Worm (Caenorhabditis elegans) whole organism, late embryonic: ENCODE data around the gene sec-16A.1.

Experiments
- C08G9.2 ChIP-seq: sonication (generic microtip); optimal IDR thresholded peaks from 2 replicates; lab custom pipeline; 2016; ENCODE audit warnings: mild to moderate bottlenecking, missing genetic modification characterization, moderate library complexity, missing compliant biosample characterization
- C38D4.7 ChIP-seq: fragments of 200-800 bp; sonication (Bioruptor generic); optimal IDR thresholded peaks from 2 replicates; lab custom pipeline; 2018; ENCODE audit warnings: mild to moderate bottlenecking, missing genetic modification characterization, moderate library complexity, missing compliant biosample characterization
- F13H6.1 ChIP-seq: sonication (generic microtip); optimal IDR thresholded peaks from 2 replicates; lab custom pipeline; 2016; ENCODE audit warnings: missing genetic modification characterization, missing compliant biosample characterization
- K09A11.1 ChIP-seq: sonication (generic microtip); optimal IDR thresholded peaks from 2 replicates; lab custom pipeline; 2017; ENCODE audit warnings: antibody characterized with exemption, mild to moderate bottlenecking, missing genetic modification characterization, missing compliant biosample characterization; ENCODE audit not compliant: insufficient read depth
- T23F11.4 ChIP-seq: fragments of 200-800 bp; sonication (Bioruptor generic); optimal IDR thresholded peaks from 2 replicates; lab custom pipeline; 2018; ENCODE audit warnings: mild to moderate bottlenecking, missing genetic modification characterization, missing compliant biosample characterization
- Y22D7AL.16 ChIP-seq: sonication (generic microtip); optimal IDR thresholded peaks from 2 replicates; lab custom pipeline; 2016; ENCODE audit warnings: missing genetic modification characterization, missing compliant biosample characterization
- ahr-1 ChIP-seq: sonication (generic microtip); optimal IDR thresholded peaks from 2 replicates; lab custom pipeline; 2016; ENCODE audit warnings: missing genetic modification characterization, missing compliant biosample characterization
- ceh-14 ChIP-seq: sonication (generic microtip); optimal IDR thresholded peaks from 2 replicates; lab custom pipeline; 2016; ENCODE audit warnings: missing genotype, missing genetic modification characterization, missing compliant biosample characterization
- ceh-19 ChIP-seq: fragments of 200-800 bp; sonication (Bioruptor generic); optimal IDR thresholded peaks from 2 replicates; lab custom pipeline; 2018; ENCODE audit warnings: mild to moderate bottlenecking, missing genetic modification characterization, missing compliant biosample characterization
- ceh-22 ChIP-seq: sonication (generic microtip); optimal IDR thresholded peaks from 2 replicates; lab custom pipeline; 2017; ENCODE audit warnings: missing biosample characterization, missing genetic modification characterization
- ceh-24 ChIP-seq: sonication (generic microtip); optimal IDR thresholded peaks from 2 replicates; lab custom pipeline; 2016; ENCODE audit warnings: mild to moderate bottlenecking, missing genetic modification characterization, missing compliant biosample characterization
- ceh-30 ChIP-seq: fragments of 150-350 bp; optimal IDR thresholded peaks from 2 replicates; lab custom pipeline; 2014; ENCODE audit warnings: missing biosample characterization, missing genetic modification characterization
- ceh-31 ChIP-seq: sonication (generic microtip); optimal IDR thresholded peaks from 2 replicates; lab custom pipeline; 2016; ENCODE audit warnings: missing genetic modification characterization, missing compliant biosample characterization
- ceh-45 ChIP-seq: fragments of 200-800 bp; sonication (Bioruptor generic); IDR thresholded peaks from 2 replicates; pipeline ENCODE4 v1.3.6; 2022; ENCODE audit warnings: missing genetic modification reagents, missing genetic modification characterization, missing compliant biosample characterization
- ceh-48 ChIP-seq: sonication (generic microtip); optimal IDR thresholded peaks from 2 replicates; lab custom pipeline; 2016; ENCODE audit warnings: missing genetic modification characterization, inconsistent platforms, missing compliant biosample characterization
- ceh-9 ChIP-seq: sonication (generic microtip); optimal IDR thresholded peaks from 2 replicates; lab custom pipeline; 2016; ENCODE audit warnings: mild to moderate bottlenecking, missing genetic modification characterization, inconsistent platforms, missing compliant biosample characterization
- che-1 ChIP-seq: sonication (generic microtip); optimal IDR thresholded peaks from 2 replicates; lab custom pipeline; 2016; ENCODE audit warnings: mild to moderate bottlenecking, missing genetic modification characterization, missing compliant biosample characterization
- dmd-4 ChIP-seq: sonication (generic microtip); optimal IDR thresholded peaks from 2 replicates; lab custom pipeline; 2016; ENCODE audit warnings: borderline replicate concordance, missing genetic modification characterization, missing compliant biosample characterization
- dve-1 ChIP-seq: sonication (generic microtip); optimal IDR thresholded peaks from 2 replicates; lab custom pipeline; 2017; ENCODE audit warnings: antibody characterized with exemption, mild to moderate bottlenecking, missing genetic modification characterization, missing compliant biosample characterization
- elt-2 ChIP-seq: sonication (generic microtip); optimal IDR thresholded peaks from 2 replicates; lab custom pipeline; 2016; ENCODE audit warnings: missing genetic modification reagents, missing genetic modification characterization, missing compliant biosample characterization
- elt-4 ChIP-seq: sonication (generic microtip); optimal IDR thresholded peaks from 2 replicates; lab custom pipeline; 2016; ENCODE audit warnings: missing genetic modification characterization, missing compliant biosample characterization
- eyg-1 ChIP-seq: sonication (generic microtip); optimal IDR thresholded peaks from 2 replicates; lab custom pipeline; 2016; ENCODE audit warnings: missing genotype, missing genetic modification characterization, missing compliant biosample characterization
- fax-1 ChIP-seq: sonication (generic microtip); optimal IDR thresholded peaks from 2 replicates; lab custom pipeline; 2016; ENCODE audit warnings: missing genotype, missing genetic modification characterization, missing compliant biosample characterization
- fkh-10 ChIP-seq: fragments of 150-350 bp; optimal IDR thresholded peaks from 2 replicates; lab custom pipeline; 2014; ENCODE audit warnings: missing biosample characterization, missing genetic modification reagents, missing genetic modification characterization
- fkh-6 ChIP-seq: sonication (generic microtip); optimal IDR thresholded peaks from 2 replicates; lab custom pipeline; 2016; ENCODE audit warnings: missing genetic modification characterization, missing compliant biosample characterization
- gmeb-2 ChIP-seq: sonication (generic microtip); optimal IDR thresholded peaks from 2 replicates; lab custom pipeline; 2016; ENCODE audit warnings: missing genetic modification characterization, inconsistent platforms, missing compliant biosample characterization
- hlh-15 ChIP-seq: sonication (generic microtip); optimal IDR thresholded peaks from 2 replicates; lab custom pipeline; 2016; ENCODE audit warnings: missing genetic modification characterization, missing compliant biosample characterization
- hlh-30 ChIP-seq: sonication (generic microtip); optimal IDR thresholded peaks from 2 replicates; lab custom pipeline; 2017; ENCODE audit warnings: antibody characterized with exemption, missing genetic modification characterization, missing compliant biosample characterization; ENCODE audit not compliant: insufficient read depth
- hlh-6 ChIP-seq: sonication (generic microtip); optimal IDR thresholded peaks from 2 replicates; lab custom pipeline; 2016; ENCODE audit warnings: missing genotype, missing genetic modification characterization, missing compliant biosample characterization
- hlh-8 ChIP-seq: sonication (generic microtip); optimal IDR thresholded peaks from 2 replicates; lab custom pipeline; 2016; ENCODE audit warnings: missing genotype, missing genetic modification characterization, missing compliant biosample characterization
- mec-3 ChIP-seq: sonication (generic microtip); optimal IDR thresholded peaks from 2 replicates; lab custom pipeline; 2016; ENCODE audit warnings: borderline replicate concordance, missing genetic modification characterization, missing compliant biosample characterization
- nhr-11 ChIP-seq: fragments of 150-350 bp; optimal IDR thresholded peaks from 2 replicates; lab custom pipeline; 2014; ENCODE audit warnings: missing biosample characterization, missing genetic modification characterization
- nhr-232 ChIP-seq: sonication (generic microtip); optimal IDR thresholded peaks from 2 replicates; lab custom pipeline; 2016; ENCODE audit warnings: missing genetic modification characterization, missing compliant biosample characterization
- npax-4 ChIP-seq: sonication (generic microtip); optimal IDR thresholded peaks from 2 replicates; lab custom pipeline; 2016; ENCODE audit warnings: missing genetic modification characterization, missing compliant biosample characterization
- odd-2 ChIP-seq: sonication (generic microtip); optimal IDR thresholded peaks from 2 replicates; lab custom pipeline; 2017; ENCODE audit warnings: antibody characterized with exemption, mild to moderate bottlenecking, missing genetic modification characterization, missing compliant biosample characterization
- pat-9 ChIP-seq: fragments of 200-800 bp; sonication (Bioruptor generic); optimal IDR thresholded peaks from 2 replicates; lab custom pipeline; 2018; ENCODE audit warnings: mild to moderate bottlenecking, missing genetic modification characterization, moderate library complexity, missing compliant biosample characterization
- pha-2 ChIP-seq: sonication (generic microtip); optimal IDR thresholded peaks from 2 replicates; lab custom pipeline; 2017; ENCODE audit warnings: mild to moderate bottlenecking, missing genetic modification characterization, missing compliant biosample characterization
- pha-4 ChIP-seq: fragments of 150-350 bp; optimal IDR thresholded peaks from 2 replicates; lab custom pipeline; 2018; ENCODE audit warnings: missing biosample characterization, missing genetic modification reagents, missing genetic modification characterization
- pros-1 ChIP-seq: fragments of 150-350 bp; optimal IDR thresholded peaks from 2 replicates; lab custom pipeline; 2014; ENCODE audit warnings: missing biosample characterization, missing genetic modification reagents, missing genetic modification characterization
- rnt-1 ChIP-seq: sonication (generic microtip); optimal IDR thresholded peaks from 2 replicates; lab custom pipeline; 2016; ENCODE audit warnings: missing genetic modification characterization, missing compliant biosample characterization
- sox-2 ChIP-seq: fragments of 200-800 bp; sonication (Bioruptor generic); IDR thresholded peaks from 2 replicates; pipeline ENCODE4 v1.3.6; 2022; ENCODE audit warnings: missing genetic modification reagents, missing genetic modification characterization, missing compliant biosample characterization
- sox-4 ChIP-seq: sonication (generic microtip); optimal IDR thresholded peaks from 2 replicates; lab custom pipeline; 2017; ENCODE audit warnings: mild to moderate bottlenecking, missing genetic modification characterization, inconsistent platforms, missing compliant biosample characterization
- syd-9 ChIP-seq: sonication (generic microtip); optimal IDR thresholded peaks from 2 replicates; lab custom pipeline; 2016; ENCODE audit warnings: mild to moderate bottlenecking, missing genetic modification characterization, moderate library complexity, missing compliant biosample characterization
- ttx-3 ChIP-seq: sonication (generic microtip); optimal IDR thresholded peaks from 2 replicates; lab custom pipeline; 2016; ENCODE audit warnings: missing genetic modification reagents, missing genetic modification characterization, missing compliant biosample characterization
- unc-42 ChIP-seq: sonication (generic microtip); optimal IDR thresholded peaks from 2 replicates; lab custom pipeline; 2016; ENCODE audit warnings: missing genotype, missing genetic modification characterization, missing compliant biosample characterization
- unc-86 ChIP-seq: sonication (generic microtip); optimal IDR thresholded peaks from 2 replicates; lab custom pipeline; 2016; ENCODE audit warnings: missing genetic modification characterization, missing compliant biosample characterization
- zip-5 ChIP-seq: sonication (generic microtip); optimal IDR thresholded peaks from 2 replicates; lab custom pipeline; 2016; ENCODE audit warnings: missing genetic modification characterization, missing compliant biosample characterization

Gene sec-16A.1

ce11 chrIII:9104060-9104459 lies 21.6 kb upstream of the sec-16A.1 start (continued):
- TF ChIP-seq syd-9 (tag; lab: Kevin White, UChicago): no peak
- TF ChIP-seq pros-1 (tag; lab: Kevin White, UChicago): no peak
- peak; percentile 55 for TF ChIP-seq che-1 (tag; lab: Kevin White, UChicago)
- no peak for TF ChIP-seq ceh-14 (tag; lab: Kevin White, UChicago)
- no peak for TF ChIP-seq odd-2 (tag; lab: Kevin White, UChicago)
- peak; percentile 42 for TF ChIP-seq nhr-232 (tag; lab: Kevin White, UChicago)
- TF ChIP-seq unc-42 (tag; lab: Kevin White, UChicago): no peak
- peak; percentile 19 for TF ChIP-seq dve-1 (tag; lab: Kevin White, UChicago)
- no peak for TF ChIP-seq nhr-11 (tag; lab: Kevin White, UChicago)
- TF ChIP-seq ceh-45 (GFP tag; lab: Robert Waterston, UW): peak; percentile 63; the same call in 1 of the 2 replicates
- TF ChIP-seq fkh-10 (GFP tag; lab: Kevin White, UChicago): no peak
- TF ChIP-seq eyg-1 (tag; lab: Kevin White, UChicago): no peak
- TF ChIP-seq Y22D7AL.16: peak; percentile 35
- peak; percentile 23 for TF ChIP-seq unc-86 (tag; lab: Kevin White, UChicago)
- TF ChIP-seq ceh-22: no peak
- TF ChIP-seq gmeb-2 (tag; lab: Kevin White, UChicago): peak; percentile 32
- TF ChIP-seq rnt-1 (tag; lab: Kevin White, UChicago): no peak
- TF ChIP-seq pha-4: no peak
- no peak for TF ChIP-seq hlh-30 (tag; lab: Kevin White, UChicago)
- TF ChIP-seq ttx-3 (tag; lab: Kevin White, UChicago): peak; percentile 14
- TF ChIP-seq ceh-31 (tag; lab: Kevin White, UChicago): no peak
- no peak for TF ChIP-seq ceh-30 (tag; lab: Kevin White, UChicago)
- TF ChIP-seq hlh-8 (tag; lab: Kevin White, UChicago): no peak
- peak; percentile 42 for TF ChIP-seq dmd-4 (tag; lab: Kevin White, UChicago)
- peak; percentile 58 for TF ChIP-seq pat-9 (tag; lab: Kevin White, UChicago)
- no peak for TF ChIP-seq sox-2 (GFP tag; lab: Robert Waterston, UW)
- TF ChIP-seq ceh-9 (tag; lab: Kevin White, UChicago): no peak
- peak; percentile 53 for TF ChIP-seq fax-1 (tag; lab: Kevin White, UChicago)
- TF ChIP-seq ceh-48 (tag; lab: Kevin White, UChicago): no peak
- TF ChIP-seq elt-4: no peak
- no peak for TF ChIP-seq ceh-24 (tag; lab: Kevin White, UChicago)
- no peak for TF ChIP-seq hlh-15 (tag; lab: Kevin White, UChicago)
- no peak for TF ChIP-seq npax-4 (tag; lab: Kevin White, UChicago)
- peak; percentile 72 for TF ChIP-seq K09A11.1 (tag; lab: Kevin White, UChicago)
- no peak for TF ChIP-seq elt-2 (tag; lab: Kevin White, UChicago)
- TF ChIP-seq sox-4 (tag; lab: Kevin White, UChicago): peak; percentile 62
- TF ChIP-seq C08G9.2 (tag; lab: Kevin White, UChicago): peak; percentile 51
- no peak for TF ChIP-seq zip-5 (tag; lab: Kevin White, UChicago)
- TF ChIP-seq ahr-1 (tag; lab: Kevin White, UChicago): peak; percentile 14
- no peak for TF ChIP-seq ceh-19
- peak; percentile 74 for TF ChIP-seq hlh-6
- TF ChIP-seq fkh-6 (tag; lab: Kevin White, UChicago): peak; percentile 37
- no peak for TF ChIP-seq F13H6.1 (tag; lab: Kevin White, UChicago)
- no peak for TF ChIP-seq T23F11.4 (GFP tag; lab: Kevin White, UChicago)
- peak; percentile 40 for TF ChIP-seq C38D4.7
- peak; percentile 40 for TF ChIP-seq pha-2 (tag; lab: Kevin White, UChicago)
- TF ChIP-seq mec-3 (tag; lab: Kevin White, UChicago): no peak
- TF ChIP-seq, all 69 proteins: peak for 25
